Worm (Caenorhabditis elegans): Measurements from ENCODE around the gene F32D8.7.

ce11 chrV:10870050-10870449 is 28.2 kb upstream of the F32D8.7 start:
- TF ChIP-seq him-1 (tag; optimal IDR thresholded peaks at IDR 0.05) (no peak), dao-5 (tag; optimal IDR thresholded peaks at IDR 0.05) (no peak), W03F9.2 (tag; optimal IDR thresholded peaks at IDR 0.05) (no peak)

Data from whole organism, L4/young adult.